Fruit fly (Drosophila melanogaster) whole organism, embryonic: ENCODE results near the gene Ms.

Source experiments
- Asciz ChIP-seq: fragments of 200-800 bp; sonication (Bioruptor generic); optimal IDR thresholded peaks from 2 replicates; lab custom pipeline; 2017; ENCODE audit warnings: missing biosample characterization, mild to moderate bottlenecking, missing genetic modification characterization, missing genetic modification reagents
- Bgb ChIP-seq: fragments of 200-800 bp; sonication (Bioruptor generic); IDR thresholded peaks from 2 replicates; pipeline ENCODE4 v1.3.6; 2022; ENCODE audit warnings: missing biosample characterization, missing genetic modification characterization; ENCODE audit not compliant: partially characterized antibody
- CG11085 ChIP-seq: fragments of 200-800 bp; sonication (Bioruptor generic); IDR thresholded peaks from 2 replicates; pipeline ENCODE4 v1.3.6; 2022; ENCODE audit warnings: missing biosample characterization, missing genetic modification characterization
- CG11093 ChIP-seq: fragments of 200-800 bp; sonication (Bioruptor generic); IDR thresholded peaks from 3 replicates; pipeline ENCODE4 v1.3.6; 2022; ENCODE audit warnings: missing biosample characterization, missing genetic modification characterization
- CG1602 ChIP-seq: fragments of 200-800 bp; sonication (Bioruptor generic); optimal IDR thresholded peaks from 3 replicates; lab custom pipeline; 2016; ENCODE audit warnings: missing biosample characterization, missing genetic modification characterization
- CG7987 ChIP-seq: fragments of 200-800 bp; sonication (Bioruptor generic); optimal IDR thresholded peaks from 2 replicates; lab custom pipeline; 2018; ENCODE audit warnings: missing biosample characterization, mild to moderate bottlenecking, missing genetic modification characterization, moderate library complexity
- CkIIα-i1 ChIP-seq: fragments of 200-800 bp; sonication (Bioruptor generic); IDR thresholded peaks from 2 replicates; pipeline ENCODE4 v1.3.6; 2022; ENCODE audit warnings: missing biosample characterization, missing genetic modification characterization
- Hr78 ChIP-seq, 2 experiments: fragments of 200-800 bp in 1 of 2; fragments of >200 bp in 1 of 2; sonication (Bioruptor generic) in 1 of 2; optimal IDR thresholded peaks; 2 replicates each; lab custom pipeline; 2017 to 2019; ENCODE audit warnings: missing biosample characterization in 2 of 2, missing genetic modification characterization in 2 of 2, mild to moderate bottlenecking in 1 of 2, moderate library complexity in 1 of 2
- PHDP ChIP-seq: fragments of 200-800 bp; sonication (Bioruptor generic); optimal IDR thresholded peaks from 3 replicates; lab custom pipeline; 2018; ENCODE audit warnings: missing biosample characterization, mild to moderate bottlenecking, missing genetic modification characterization, moderate library complexity
- salm ChIP-seq: fragments of 200-800 bp; sonication (Bioruptor generic); optimal IDR thresholded peaks from 2 replicates; lab custom pipeline; 2018; ENCODE audit warnings: missing biosample characterization, mild to moderate bottlenecking, missing genetic modification characterization

dm6 chr3R:24369268-24369667 lies 27.9 kb downstream of the Ms start, which contains the start of gene CG13614:
- TF ChIP-seq CG11085 (GFP tag; lab: Robert Waterston, UW) (no peak), CG7987 (no peak), salm (tag; lab: Kevin White, UChicago) (no peak), PHDP (tag; lab: Kevin White, UChicago) (no peak), Hr78 (GFP tag; optimal IDR thresholded peaks at IDR 0.05; lab: Kevin White, UChicago) (no peak), CG11093 (GFP tag; lab: Robert Waterston, UW) (no peak), Bgb (GFP tag; lab: Robert Waterston, UW) (no peak), CkIIα-i1 (GFP tag; lab: Robert Waterston, UW) (no peak), Asciz (GFP tag; lab: Kevin White, UChicago) (no peak), CG1602 (GFP tag; lab: Kevin White, UChicago) (no peak)
